Worm (Caenorhabditis elegans) whole organism, L4 larva: Measurements from ENCODE around the gene K11E4.6.

Experiments
- F10B5.3 ChIP-seq: sonication (generic microtip); optimal IDR thresholded peaks from 2 replicates; lab custom pipeline; 2016; ENCODE audit warnings: mild to moderate bottlenecking, missing genetic modification characterization, missing compliant biosample characterization
- F26F4.8 ChIP-seq: fragments of 200-800 bp; sonication (Bioruptor generic); conservative IDR thresholded peaks from 2 replicates; pipeline ENCODE4 v1.3.6; 2022; ENCODE audit warnings: missing genetic modification characterization, missing compliant biosample characterization
- F49E8.2 ChIP-seq: sonication (generic microtip); optimal IDR thresholded peaks from 2 replicates; lab custom pipeline; 2016; ENCODE audit warnings: missing compliant biosample characterization, mild to moderate bottlenecking, missing genetic modification characterization, borderline replicate concordance
- R02D3.7 ChIP-seq: fragments of 150-350 bp; sonication (generic microtip); optimal IDR thresholded peaks from 3 replicates; lab custom pipeline; 2014; ENCODE audit warnings: missing biosample characterization, missing genetic modification characterization
- T20F7.1 ChIP-seq: fragments of 200-800 bp; sonication (Bioruptor generic); optimal IDR thresholded peaks from 2 replicates; lab custom pipeline; 2018; ENCODE audit warnings: mild to moderate bottlenecking, missing genetic modification characterization, missing compliant biosample characterization
- Y75B8A.6 ChIP-seq: fragments of 200-800 bp; sonication (Bioruptor generic); IDR thresholded peaks from 2 replicates; pipeline ENCODE4 v1.3.6; 2022; ENCODE audit warnings: missing genetic modification reagents, missing genetic modification characterization, missing compliant biosample characterization
- ZK546.5 ChIP-seq, 2 experiments: sonication (generic microtip); optimal IDR thresholded peaks; 2 replicates each; lab custom pipeline; 2017; ENCODE audit warnings: missing biosample characterization in 2 of 2, missing genetic modification characterization in 2 of 2
- aha-1 ChIP-seq: fragments of 150-350 bp; peaks from one replicate; lab custom pipeline; 2014; ENCODE audit warnings: missing biosample characterization, missing genetic modification characterization
- aly-2 ChIP-seq: sonication (generic microtip); optimal IDR thresholded peaks from 2 replicates; lab custom pipeline; 2018; ENCODE audit warnings: missing biosample characterization, missing genetic modification characterization
- ceh-20 ChIP-seq: fragments of 200-800 bp; sonication (Bioruptor generic); IDR thresholded peaks from 2 replicates; pipeline ENCODE4 v1.3.6; 2022; ENCODE audit warnings: missing genetic modification reagents, missing genetic modification characterization, missing compliant biosample characterization
- ces-1 ChIP-seq: fragments of 150-350 bp; sonication (generic microtip); optimal IDR thresholded peaks from 4 replicates; lab custom pipeline; 2014; ENCODE audit warnings: missing biosample characterization, missing genetic modification reagents, missing genetic modification characterization
- ctbp-1 ChIP-seq: fragments of 200-800 bp; sonication (Bioruptor generic); IDR thresholded peaks from 2 replicates; pipeline ENCODE4 v1.3.6; 2022; ENCODE audit warnings: missing genetic modification reagents, missing genetic modification characterization, missing compliant biosample characterization
- daf-16 ChIP-seq, 3 experiments: sonication (generic microtip); optimal IDR thresholded peaks; 2 replicates each; lab custom pipeline; 2016 to 2017; ENCODE audit warnings: missing genetic modification characterization in 3 of 3, missing genetic modification reagents in 3 of 3, mild to moderate bottlenecking in 2 of 3, missing compliant biosample characterization in 2 of 3, missing biosample characterization in 1 of 3, moderate library complexity in 1 of 3
- daf-19 ChIP-seq: fragments of 200-800 bp; sonication (Bioruptor generic); conservative IDR thresholded peaks from 2 replicates; pipeline ENCODE4 v1.3.6; 2022; ENCODE audit warnings: missing genetic modification characterization, missing compliant biosample characterization
- dmd-6 ChIP-seq: fragments of 200-800 bp; sonication (Bioruptor generic); IDR thresholded peaks from 2 replicates; pipeline ENCODE4 v1.3.6; 2022; ENCODE audit warnings: missing genetic modification reagents, missing genetic modification characterization, missing compliant biosample characterization
- dmd-8 ChIP-seq: fragments of 200-800 bp; sonication (Bioruptor generic); IDR thresholded peaks from 2 replicates; pipeline ENCODE4 v1.3.6; 2022; ENCODE audit warnings: missing genetic modification characterization, missing compliant biosample characterization
- dmd-9 ChIP-seq: fragments of 200-800 bp; sonication (Bioruptor generic); IDR thresholded peaks from 2 replicates; pipeline ENCODE4 v1.3.6; 2022; ENCODE audit warnings: missing genetic modification reagents, missing genetic modification characterization, missing compliant biosample characterization
- dpl-1 ChIP-seq: fragments of 150-350 bp; optimal IDR thresholded peaks from 2 replicates; lab custom pipeline; 2014; ENCODE audit warnings: missing biosample characterization, missing genetic modification reagents, missing genetic modification characterization
- dve-1 ChIP-seq: sonication (generic microtip); optimal IDR thresholded peaks from 2 replicates; lab custom pipeline; 2017; ENCODE audit warnings: antibody characterized with exemption, mild to moderate bottlenecking, missing genetic modification characterization, missing compliant biosample characterization; ENCODE audit not compliant: insufficient read depth
- egl-43 ChIP-seq: fragments of 200-800 bp; sonication (Bioruptor generic); IDR thresholded peaks from 2 replicates; pipeline ENCODE4 v1.3.6; 2022; ENCODE audit warnings: missing genetic modification reagents, missing genetic modification characterization, missing compliant biosample characterization
- fkh-10 ChIP-seq: fragments of 150-350 bp; optimal IDR thresholded peaks from 2 replicates; lab custom pipeline; 2014; ENCODE audit warnings: missing biosample characterization, missing genetic modification reagents, missing genetic modification characterization
- hlh-30 ChIP-seq: sonication (generic microtip); optimal IDR thresholded peaks from 2 replicates; lab custom pipeline; 2017; ENCODE audit warnings: antibody characterized with exemption, mild to moderate bottlenecking, missing genetic modification characterization, missing compliant biosample characterization; ENCODE audit not compliant: insufficient read depth
- jun-1 ChIP-seq: fragments of 150-350 bp; optimal IDR thresholded peaks from 2 replicates; lab custom pipeline; 2014; ENCODE audit warnings: missing biosample characterization, missing genetic modification reagents, missing genetic modification characterization
- lin-1 ChIP-seq: fragments of 200-800 bp; sonication (Bioruptor generic); IDR thresholded peaks from 2 replicates; pipeline ENCODE4 v1.3.6; 2022; ENCODE audit warnings: missing genetic modification reagents, missing genetic modification characterization, missing compliant biosample characterization
- lin-13 ChIP-seq: fragments of 150-350 bp; optimal IDR thresholded peaks from 2 replicates; lab custom pipeline; 2014; ENCODE audit warnings: missing biosample characterization, missing genetic modification reagents, missing genetic modification characterization
- lin-29 ChIP-seq: fragments of 200-800 bp; sonication (Bioruptor generic); IDR thresholded peaks from 2 replicates; pipeline ENCODE4 v1.3.6; 2022; ENCODE audit warnings: missing genetic modification reagents, missing genetic modification characterization, missing compliant biosample characterization
- lin-38 ChIP-seq: fragments of 200-800 bp; sonication (Bioruptor generic); IDR thresholded peaks from 2 replicates; pipeline ENCODE4 v1.3.6; 2022; ENCODE audit warnings: missing genetic modification reagents, missing genetic modification characterization, missing compliant biosample characterization
- lir-3 ChIP-seq: sonication (generic microtip); optimal IDR thresholded peaks from 2 replicates; lab custom pipeline; 2016; ENCODE audit warnings: mild to moderate bottlenecking, missing genetic modification characterization, missing compliant biosample characterization
- madf-9 ChIP-seq: fragments of 200-800 bp; sonication (Bioruptor generic); conservative IDR thresholded peaks from 2 replicates; pipeline ENCODE4 v1.3.6; 2022; ENCODE audit warnings: missing genetic modification reagents, missing genetic modification characterization, missing compliant biosample characterization
- mdl-1 ChIP-seq, 2 experiments: fragments of 150-350 bp in 1 of 2; sonication (generic microtip) in 1 of 2; optimal IDR thresholded peaks; 2 replicates each; lab custom pipeline; 2014 to 2017; ENCODE audit warnings: missing biosample characterization in 2 of 2, missing genetic modification characterization in 2 of 2
- mep-1 ChIP-seq: fragments of 150-350 bp; sonication (generic microtip); optimal IDR thresholded peaks from 3 replicates; lab custom pipeline; 2014; ENCODE audit warnings: missing biosample characterization, missing genetic modification characterization
- mxl-3 ChIP-seq: fragments of 200-800 bp; sonication (Bioruptor generic); optimal IDR thresholded peaks from 2 replicates; lab custom pipeline; 2018; ENCODE audit warnings: mild to moderate bottlenecking, missing genetic modification characterization, missing compliant biosample characterization
- nhr-10 ChIP-seq: fragments of 150-350 bp; optimal IDR thresholded peaks from 2 replicates; lab custom pipeline; 2014; ENCODE audit warnings: missing biosample characterization, missing genetic modification characterization
- nhr-102 ChIP-seq: sonication (generic microtip); optimal IDR thresholded peaks from 2 replicates; lab custom pipeline; 2016; ENCODE audit warnings: mild to moderate bottlenecking, missing genetic modification characterization, moderate library complexity, missing compliant biosample characterization
- nhr-111 ChIP-seq: fragments of 200-800 bp; sonication (Bioruptor generic); optimal IDR thresholded peaks from 2 replicates; lab custom pipeline; 2018; ENCODE audit warnings: mild to moderate bottlenecking, missing genetic modification characterization, missing compliant biosample characterization
- nhr-28 ChIP-seq: fragments of 150-350 bp; optimal IDR thresholded peaks from 2 replicates; lab custom pipeline; 2014; ENCODE audit warnings: missing biosample characterization, missing genetic modification characterization
- nhr-41 ChIP-seq: fragments of 200-800 bp; sonication (Bioruptor generic); IDR thresholded peaks from 2 replicates; pipeline ENCODE4 v1.3.6; 2022; ENCODE audit warnings: missing genetic modification reagents, missing genetic modification characterization, missing compliant biosample characterization
- nhr-42 ChIP-seq: fragments of 200-800 bp; sonication (Bioruptor generic); IDR thresholded peaks from 2 replicates; pipeline ENCODE4 v1.3.6; 2022; ENCODE audit warnings: missing genetic modification characterization, missing compliant biosample characterization
- nhr-6 ChIP-seq: fragments of 150-350 bp; optimal IDR thresholded peaks from 2 replicates; lab custom pipeline; 2014; ENCODE audit warnings: missing biosample characterization, missing genetic modification characterization
- rbr-2 ChIP-seq: sonication (generic microtip); optimal IDR thresholded peaks from 2 replicates; lab custom pipeline; 2016; ENCODE audit warnings: missing genotype, missing genetic modification characterization, missing compliant biosample characterization
- sdz-12 ChIP-seq: fragments of 200-800 bp; sonication (Bioruptor generic); optimal IDR thresholded peaks from 2 replicates; lab custom pipeline; 2018; ENCODE audit warnings: mild to moderate bottlenecking, missing genetic modification characterization, missing compliant biosample characterization
- set-16 ChIP-seq: fragments of 200-800 bp; sonication (Bioruptor generic); IDR thresholded peaks from 2 replicates; pipeline ENCODE4 v1.3.6; 2022; ENCODE audit warnings: missing genetic modification reagents, missing genetic modification characterization, missing compliant biosample characterization
- snpc-1.2 ChIP-seq: fragments of 200-800 bp; sonication (Bioruptor generic); IDR thresholded peaks from 2 replicates; pipeline ENCODE4 v1.3.6; 2022; ENCODE audit warnings: missing genetic modification reagents, missing genetic modification characterization, missing compliant biosample characterization
- snpc-4 ChIP-seq: fragments of 150-350 bp; optimal IDR thresholded peaks from 2 replicates; lab custom pipeline; 2014; ENCODE audit warnings: missing biosample characterization, missing genetic modification characterization
- spr-3 ChIP-seq: fragments of 200-800 bp; sonication (Bioruptor generic); optimal IDR thresholded peaks from 2 replicates; lab custom pipeline; 2018; ENCODE audit warnings: mild to moderate bottlenecking, missing genetic modification characterization, missing compliant biosample characterization
- tra-1 ChIP-seq: fragments of 200-800 bp; sonication (Bioruptor generic); IDR thresholded peaks from 2 replicates; pipeline ENCODE4 v1.3.6; 2022; ENCODE audit warnings: missing genetic modification reagents, missing genetic modification characterization, missing compliant biosample characterization
- vab-7 ChIP-seq: fragments of 200-800 bp; sonication (Bioruptor generic); IDR thresholded peaks from 2 replicates; pipeline ENCODE4 v1.3.6; 2022; ENCODE audit warnings: missing genetic modification reagents, missing genetic modification characterization, missing compliant biosample characterization
- zag-1 ChIP-seq: fragments of 150-350 bp; optimal IDR thresholded peaks from 2 replicates; lab custom pipeline; 2014; ENCODE audit warnings: missing biosample characterization, missing genetic modification characterization
- zfp-2 ChIP-seq: sonication (generic microtip); optimal IDR thresholded peaks from 2 replicates; lab custom pipeline; 2016; ENCODE audit warnings: mild to moderate bottlenecking, missing genetic modification characterization, missing compliant biosample characterization
- ztf-7 ChIP-seq: fragments of 150-350 bp; optimal IDR thresholded peaks from 2 replicates; lab custom pipeline; 2014; ENCODE audit warnings: missing biosample characterization, missing genetic modification characterization

The K11E4.6 gene

ce11 chrX:13726285-13726684 lies 1.8 kb downstream of the K11E4.6 start:
- TF ChIP-seq aha-1 (tag; lab: Kevin White, UChicago): peak; percentile 72
- TF ChIP-seq daf-16 (GFP tag; optimal IDR thresholded peaks at IDR 0.05; lab: Kevin White, UChicago): no peak
- no peak for TF ChIP-seq daf-16 (tag; optimal IDR thresholded peaks at IDR 0.05; lab: Kevin White, UChicago)
- TF ChIP-seq ZK546.5 (tag; optimal IDR thresholded peaks at IDR 0.05; lab: Kevin White, UChicago): no peak
- TF ChIP-seq set-16 (GFP tag; lab: Robert Waterston, UW): no peak
- no peak for TF ChIP-seq ces-1 (GFP tag; lab: Kevin White, UChicago)

ce11 chrX:13726874-13727343 lies 2.4 kb downstream of the K11E4.6 start, which contains the start of gene pix-1:
pix-1 (plus strand) TSS chrX:13727293.
- TF ChIP-seq dmd-6 (GFP tag; lab: Robert Waterston, UW) (peak; percentile 25; the same call in 1 of the 2 replicates), lin-38 (GFP tag; lab: Robert Waterston, UW) (peak; percentile 96), daf-19 (no peak), lin-1 (GFP tag; lab: Robert Waterston, UW) (no peak), dmd-9 (GFP tag; lab: Robert Waterston, UW) (no peak), zag-1 (no peak), F49E8.2 (tag; lab: Kevin White, UChicago) (no peak), spr-3 (GFP tag; lab: Kevin White, UChicago) (no peak), madf-9 (GFP tag; lab: Robert Waterston, UW) (no peak), fkh-10 (GFP tag; lab: Kevin White, UChicago) (peak; percentile 11), ceh-20 (GFP tag; lab: Robert Waterston, UW) (no peak), nhr-42 (GFP tag; lab: Robert Waterston, UW) (no peak), snpc-4 (tag; lab: Kevin White, UChicago) (no peak), lin-13 (GFP tag; lab: Kevin White, UChicago) (peak; percentile 3), egl-43 (no peak), F10B5.3 (tag; lab: Kevin White, UChicago) (peak; percentile 47), T20F7.1 (GFP tag; lab: Kevin White, UChicago) (no peak), mdl-1 (tag; optimal IDR thresholded peaks at IDR 0.05; lab: Kevin White, UChicago) (no peak), sdz-12 (GFP tag; lab: Kevin White, UChicago) (no peak), dve-1 (tag; lab: Kevin White, UChicago) (peak; percentile 68), dmd-8 (GFP tag; lab: Robert Waterston, UW) (no peak), lin-29 (GFP tag; lab: Robert Waterston, UW) (no peak), tra-1 (GFP tag; lab: Robert Waterston, UW) (no peak), nhr-6 (tag; lab: Kevin White, UChicago) (peak; percentile 6), rbr-2 (tag; lab: Kevin White, UChicago) (peak; percentile 66), snpc-1.2 (GFP tag; lab: Robert Waterston, UW) (no peak), nhr-41 (GFP tag; lab: Robert Waterston, UW) (no peak), aly-2 (no peak), jun-1 (tag; lab: Kevin White, UChicago) (no peak), zfp-2 (tag; lab: Kevin White, UChicago) (no peak), ztf-7 (peak; percentile 15), mep-1 (tag; lab: Kevin White, UChicago) (peak; percentile 86), F26F4.8 (GFP tag; lab: Robert Waterston, UW) (no peak), nhr-10 (tag; lab: Kevin White, UChicago) (no peak), mxl-3 (GFP tag; lab: Kevin White, UChicago) (peak; percentile 59), aha-1 (tag; lab: Kevin White, UChicago) (peak; percentile 95), ctbp-1 (GFP tag; lab: Robert Waterston, UW) (no peak), dpl-1 (peak; percentile 31), nhr-102 (tag; lab: Kevin White, UChicago) (no peak), lir-3 (tag; lab: Kevin White, UChicago) (no peak), nhr-111 (GFP tag; lab: Kevin White, UChicago) (no peak), Y75B8A.6 (GFP tag; lab: Robert Waterston, UW) (no peak), R02D3.7 (tag; lab: Kevin White, UChicago) (no peak), hlh-30 (tag; lab: Kevin White, UChicago) (peak; percentile 53), nhr-28 (tag; lab: Kevin White, UChicago) (peak; percentile 31), vab-7 (GFP tag; lab: Robert Waterston, UW) (no peak)
